Fruit fly (Drosophila melanogaster) whole organism, embryonic: Measurements from ENCODE around the gene RpS28-like.

Experiments used
- ATbp ChIP-seq: fragments of 200-800 bp; sonication (Bioruptor generic); optimal IDR thresholded peaks from 2 replicates; lab custom pipeline; 2017; ENCODE audit warnings: missing biosample characterization, mild to moderate bottlenecking, missing genetic modification characterization, missing genetic modification reagents
- Asciz ChIP-seq: fragments of 200-800 bp; sonication (Bioruptor generic); optimal IDR thresholded peaks from 2 replicates; lab custom pipeline; 2017; ENCODE audit warnings: missing biosample characterization, mild to moderate bottlenecking, missing genetic modification characterization, missing genetic modification reagents
- Bgb ChIP-seq: fragments of 200-800 bp; sonication (Bioruptor generic); IDR thresholded peaks from 2 replicates; pipeline ENCODE4 v1.3.6; 2022; ENCODE audit warnings: missing biosample characterization, missing genetic modification characterization; ENCODE audit not compliant: partially characterized antibody
- CG1024 ChIP-seq: fragments of 200-800 bp; sonication (Bioruptor generic); IDR thresholded peaks from 2 replicates; pipeline ENCODE4 v1.3.6; 2022; ENCODE audit warnings: missing biosample characterization, missing genetic modification characterization
- CG10267 ChIP-seq: fragments of 200-800 bp; sonication (Bioruptor generic); optimal IDR thresholded peaks from 2 replicates; lab custom pipeline; 2018; ENCODE audit warnings: missing biosample characterization, mild to moderate bottlenecking, missing genetic modification characterization, moderate library complexity
- CG10431 ChIP-seq: fragments of 200-800 bp; sonication (Bioruptor generic); optimal IDR thresholded peaks from 3 replicates; lab custom pipeline; 2018; ENCODE audit warnings: missing biosample characterization, mild to moderate bottlenecking, missing genetic modification characterization
- CG11085 ChIP-seq: fragments of 200-800 bp; sonication (Bioruptor generic); IDR thresholded peaks from 2 replicates; pipeline ENCODE4 v1.3.6; 2022; ENCODE audit warnings: missing biosample characterization, missing genetic modification characterization
- CG11093 ChIP-seq: fragments of 200-800 bp; sonication (Bioruptor generic); IDR thresholded peaks from 3 replicates; pipeline ENCODE4 v1.3.6; 2022; ENCODE audit warnings: missing biosample characterization, missing genetic modification characterization
- CG1233 ChIP-seq: fragments of 200-800 bp; sonication (Bioruptor generic); optimal IDR thresholded peaks from 4 replicates; lab custom pipeline; 2018; ENCODE audit warnings: missing biosample characterization, mild to moderate bottlenecking, missing genetic modification characterization
- CG12769 ChIP-seq: fragments of 200-800 bp; sonication (Bioruptor generic); optimal IDR thresholded peaks from 2 replicates; lab custom pipeline; 2019; ENCODE audit warnings: missing biosample characterization, mild to moderate bottlenecking, missing genetic modification characterization, moderate library complexity
- CG14667 ChIP-seq: fragments of 200-800 bp; sonication (Bioruptor generic); IDR thresholded peaks from 2 replicates; pipeline ENCODE4 v1.3.6; 2022; ENCODE audit warnings: missing biosample characterization, missing genetic modification characterization
- CG14860 ChIP-seq: fragments of 200-800 bp; sonication (Bioruptor generic); IDR thresholded peaks from 3 replicates; pipeline ENCODE4 v1.3.6; 2022; ENCODE audit warnings: missing biosample characterization, missing genetic modification characterization; ENCODE audit not compliant: partially characterized antibody
- CG14965 ChIP-seq: fragments of 200-800 bp; sonication (Bioruptor generic); optimal IDR thresholded peaks from 2 replicates; lab custom pipeline; 2016; ENCODE audit warnings: missing biosample characterization, missing genetic modification characterization, borderline replicate concordance
- CG1602 ChIP-seq: fragments of 200-800 bp; sonication (Bioruptor generic); optimal IDR thresholded peaks from 3 replicates; lab custom pipeline; 2016; ENCODE audit warnings: missing biosample characterization, missing genetic modification characterization
- CG16813 ChIP-seq: fragments of 200-800 bp; sonication (Bioruptor generic); IDR thresholded peaks from 3 replicates; pipeline ENCODE4 v1.3.6; 2022; ENCODE audit warnings: missing biosample characterization, missing genetic modification characterization; ENCODE audit not compliant: partially characterized antibody
- CG1792 ChIP-seq: fragments of 200-800 bp; sonication (Bioruptor generic); optimal IDR thresholded peaks from 2 replicates; lab custom pipeline; 2016; ENCODE audit warnings: missing biosample characterization, missing genetic modification characterization
- CG2116 ChIP-seq: fragments of 200-800 bp; sonication (Bioruptor generic); optimal IDR thresholded peaks from 3 replicates; lab custom pipeline; 2018; ENCODE audit warnings: missing biosample characterization, mild to moderate bottlenecking, missing genetic modification characterization
- CG2129 ChIP-seq: fragments of 200-800 bp; sonication (Bioruptor generic); IDR thresholded peaks from 2 replicates; pipeline ENCODE4 v1.3.6; 2022; ENCODE audit warnings: missing biosample characterization, missing genetic modification characterization; ENCODE audit not compliant: partially characterized antibody
- CG2199 ChIP-seq: fragments of 200-800 bp; sonication (Bioruptor generic); IDR thresholded peaks from 3 replicates; pipeline ENCODE4 v1.3.6; 2022; ENCODE audit warnings: missing biosample characterization, missing genetic modification characterization
- CG2875 ChIP-seq: fragments of 200-800 bp; sonication (Bioruptor generic); optimal IDR thresholded peaks from 2 replicates; lab custom pipeline; 2017; ENCODE audit warnings: missing biosample characterization, mild to moderate bottlenecking, missing genetic modification characterization, missing genetic modification reagents
- CG34422 ChIP-seq: fragments of 200-800 bp; sonication (Bioruptor generic); IDR thresholded peaks from 3 replicates; pipeline ENCODE4 v1.3.6; 2022; ENCODE audit warnings: missing biosample characterization, missing genetic modification characterization
- CG3838 ChIP-seq: fragments of 200-800 bp; sonication (Bioruptor generic); optimal IDR thresholded peaks from 3 replicates; lab custom pipeline; 2016; ENCODE audit warnings: missing biosample characterization, missing genetic modification characterization
- CG4328 ChIP-seq: fragments of 200-800 bp; sonication (Bioruptor generic); optimal IDR thresholded peaks from 3 replicates; lab custom pipeline; 2017; ENCODE audit warnings: missing biosample characterization, missing genetic modification reagents, missing genetic modification characterization
- CG4424 ChIP-seq: fragments of 200-800 bp; sonication (Bioruptor generic); optimal IDR thresholded peaks from 3 replicates; lab custom pipeline; 2016; ENCODE audit warnings: missing biosample characterization, missing genetic modification characterization
- CG6272 ChIP-seq: fragments of 200-800 bp; sonication (Bioruptor generic); IDR thresholded peaks from 2 replicates; pipeline ENCODE4 v1.3.6; 2022; ENCODE audit warnings: missing biosample characterization, missing genetic modification characterization
- CG7271 ChIP-seq: fragments of 200-800 bp; sonication (Bioruptor generic); optimal IDR thresholded peaks from 2 replicates; lab custom pipeline; 2018; ENCODE audit warnings: missing biosample characterization, mild to moderate bottlenecking, missing genetic modification characterization, moderate library complexity
- CG7786 ChIP-seq: fragments of 200-800 bp; sonication (Bioruptor generic); optimal IDR thresholded peaks from 2 replicates; lab custom pipeline; 2016; ENCODE audit warnings: missing biosample characterization, missing genetic modification characterization
- CG7963 ChIP-seq: fragments of 200-800 bp; sonication (Bioruptor generic); IDR thresholded peaks from 3 replicates; pipeline ENCODE4 v1.3.6; 2022; ENCODE audit warnings: missing biosample characterization, missing genetic modification characterization; ENCODE audit not compliant: partially characterized antibody
- D19B ChIP-seq: fragments of 200-800 bp; sonication (Bioruptor generic); optimal IDR thresholded peaks from 2 replicates; lab custom pipeline; 2017; ENCODE audit warnings: missing biosample characterization, mild to moderate bottlenecking, missing genetic modification characterization
- HHEX ChIP-seq: fragments of 200-800 bp; sonication (Bioruptor generic); optimal IDR thresholded peaks from 3 replicates; lab custom pipeline; 2017; ENCODE audit warnings: missing biosample characterization, mild to moderate bottlenecking, missing genetic modification characterization, missing genetic modification reagents
- HmgZ ChIP-seq: fragments of 200-800 bp; sonication (Bioruptor generic); optimal IDR thresholded peaks from 2 replicates; lab custom pipeline; 2018; ENCODE audit warnings: missing biosample characterization, mild to moderate bottlenecking, missing genetic modification characterization
- PHDP ChIP-seq: fragments of 200-800 bp; sonication (Bioruptor generic); optimal IDR thresholded peaks from 3 replicates; lab custom pipeline; 2018; ENCODE audit warnings: missing biosample characterization, mild to moderate bottlenecking, missing genetic modification characterization, moderate library complexity
- Ravus ChIP-seq: fragments of 200-800 bp; sonication (Bioruptor generic); IDR thresholded peaks from 2 replicates; pipeline ENCODE4 v1.3.6; 2022; ENCODE audit warnings: missing biosample characterization, missing genetic modification characterization
- YL-1 ChIP-seq: fragments of 200-800 bp; sonication (Bioruptor generic); optimal IDR thresholded peaks from 3 replicates; lab custom pipeline; 2017; ENCODE audit warnings: missing biosample characterization, mild to moderate bottlenecking, missing genetic modification characterization
- ab ChIP-seq: fragments of 200-800 bp; sonication (Bioruptor generic); optimal IDR thresholded peaks from 2 replicates; lab custom pipeline; 2016; ENCODE audit warnings: missing biosample characterization, missing genetic modification characterization
- bigmax ChIP-seq: fragments of 200-800 bp; sonication (Bioruptor generic); optimal IDR thresholded peaks from 2 replicates; lab custom pipeline; 2018; ENCODE audit warnings: missing biosample characterization, mild to moderate bottlenecking, missing genetic modification characterization
- bsh ChIP-seq, 2 experiments: fragments of 200-800 bp; sonication (Bioruptor generic); optimal IDR thresholded peaks; 2 replicates each; lab custom pipeline; 2017 to 2018; ENCODE audit warnings: mild to moderate bottlenecking in 2 of 2, missing biosample characterization in 2 of 2, missing genetic modification characterization in 2 of 2, moderate library complexity in 1 of 2
- ci ChIP-seq: fragments of 200-800 bp; sonication (Bioruptor generic); IDR thresholded peaks from 3 replicates; pipeline ENCODE4 v1.3.6; 2022; ENCODE audit warnings: missing biosample characterization, missing genetic modification characterization
- h ChIP-seq: fragments of >200 bp; optimal IDR thresholded peaks from 2 replicates; lab custom pipeline; 2017
- kni ChIP-seq: fragments of 200-800 bp; sonication (Bioruptor generic); optimal IDR thresholded peaks from 3 replicates; lab custom pipeline; 2017; ENCODE audit warnings: mild to moderate bottlenecking, missing biosample characterization, missing genetic modification reagents, missing genetic modification characterization
- knrl ChIP-seq: fragments of 200-800 bp; sonication (Bioruptor generic); IDR thresholded peaks from 3 replicates; pipeline ENCODE4 v1.3.6; 2022; ENCODE audit warnings: missing biosample characterization, missing genetic modification characterization; ENCODE audit not compliant: partially characterized antibody
- pan ChIP-seq, 4 experiments: fragments of >200 bp in 3 of 4; fragments of 200-800 bp in 1 of 4; sonication (Bioruptor generic) in 1 of 4; optimal IDR thresholded peaks in 3 of 4; IDR thresholded peaks in 1 of 4; 2 replicates each; pipeline versions ENCODE4 v1.3.6 to Lab custom; 2017 to 2022; ENCODE audit warnings: missing biosample characterization in 2 of 4, missing genetic modification characterization in 2 of 4, mixed read lengths in 1 of 4
- sens ChIP-seq: fragments of 200-800 bp; sonication (Bioruptor generic); peaks from one replicate; lab custom pipeline; 2016; ENCODE audit warnings: missing biosample characterization, missing genetic modification characterization
- sob ChIP-seq: fragments of 200-800 bp; sonication (Bioruptor generic); IDR thresholded peaks from 2 replicates; pipeline ENCODE4 v1.3.6; 2022; ENCODE audit warnings: missing biosample characterization, missing genetic modification characterization
- sr ChIP-seq: fragments of 200-800 bp; sonication (Bioruptor generic); IDR thresholded peaks from 3 replicates; pipeline ENCODE4 v1.3.6; 2022; ENCODE audit warnings: missing biosample characterization, missing genetic modification characterization
- tap ChIP-seq: fragments of 200-800 bp; optimal IDR thresholded peaks from 3 replicates; lab custom pipeline; 2019; ENCODE audit warnings: missing biosample characterization, mild to moderate bottlenecking, missing genetic modification characterization, moderate library complexity
- trem ChIP-seq: fragments of 200-800 bp; optimal IDR thresholded peaks from 3 replicates; lab custom pipeline; 2019; ENCODE audit warnings: missing biosample characterization, mild to moderate bottlenecking, missing genetic modification characterization, moderate library complexity
- trh ChIP-seq: fragments of 200-800 bp; sonication (Bioruptor generic); optimal IDR thresholded peaks from 2 replicates; lab custom pipeline; 2016; ENCODE audit warnings: missing biosample characterization, missing genetic modification characterization
- zf30C ChIP-seq: fragments of 200-800 bp; sonication (Bioruptor generic); optimal IDR thresholded peaks from 3 replicates; lab custom pipeline; 2018; ENCODE audit warnings: missing biosample characterization, mild to moderate bottlenecking, missing genetic modification characterization

Gene RpS28-like

dm6 chr2L:9464455-9465063 lies 28.0 kb downstream of the RpS28-like start:
- TF ChIP-seq D19B (GFP tag; lab: Kevin White, UChicago) (no peak), Asciz (GFP tag; lab: Kevin White, UChicago) (peak; percentile 23), CG16813 (peak; percentile 65), kni (GFP tag; lab: Kevin White, UChicago) (peak; percentile 41), ATbp (GFP tag; lab: Kevin White, UChicago) (no peak), CG34422 (no peak), CG1792 (GFP tag; lab: Kevin White, UChicago) (no peak), HmgZ (tag; lab: Kevin White, UChicago) (no peak), sob (GFP tag; lab: Robert Waterston, UW) (no peak), tap (no peak), CG1024 (no peak), CG10267 (peak; percentile 16), CG11093 (GFP tag; lab: Robert Waterston, UW) (no peak), CG4328 (GFP tag; lab: Kevin White, UChicago) (no peak), CG14667 (GFP tag; lab: Robert Waterston, UW) (no peak), CG1602 (no peak), CG3838 (no peak), CG4424 (peak; percentile 43), CG2875 (no peak), CG7271 (tag; lab: Kevin White, UChicago) (peak; percentile 10), CG2116 (no peak), CG2199 (GFP tag; lab: Robert Waterston, UW) (peak; percentile 82; the same call in 2 of the 3 replicates), CG14965 (GFP tag; lab: Kevin White, UChicago) (peak; percentile 91), CG7963 (GFP tag; lab: Robert Waterston, UW) (0 out of 3 replicates have a peak, but pooled peaks have one; percentile 10), CG1233 (GFP tag; lab: Kevin White, UChicago) (no peak), sens (GFP tag; lab: Kevin White, UChicago) (peak; percentile 82), trem (tag; lab: Kevin White, UChicago) (peak; percentile 6), ci (GFP tag; lab: Robert Waterston, UW) (0 out of 3 replicates have a peak, but pooled peaks have one; percentile 17), CG14860 (GFP tag; lab: Robert Waterston, UW) (peak; percentile 61; the same call in 1 of the 3 replicates), sr (GFP tag; lab: Robert Waterston, UW) (no peak), Bgb (GFP tag; lab: Robert Waterston, UW) (peak; percentile 78), CG2129 (GFP tag; lab: Robert Waterston, UW) (no peak), CG10431 (GFP tag; lab: Kevin White, UChicago) (no peak), HHEX (GFP tag; lab: Kevin White, UChicago) (peak; percentile 5), PHDP (tag; lab: Kevin White, UChicago) (no peak), CG6272 (GFP tag; lab: Robert Waterston, UW) (no peak), CG11085 (no peak), bsh (GFP tag; optimal IDR thresholded peaks at IDR 0.05; lab: Kevin White, UChicago) (no peak), trh (no peak), pan (optimal IDR thresholded peaks at IDR 0.05; lab: Kevin White, UChicago) (no peak), pan (GFP tag; optimal IDR thresholded peaks at IDR 0.05 in 1 of 2, IDR thresholded peaks at IDR 0.05 in 1 of 2) (peak in 1 of 2 experiments; percentile 51), bigmax (GFP tag; lab: Kevin White, UChicago) (no peak), CG7786 (GFP tag; lab: Kevin White, UChicago) (no peak), knrl (GFP tag; lab: Robert Waterston, UW) (peak; percentile 57; the same call in 2 of the 3 replicates), Ravus (GFP tag; lab: Robert Waterston, UW) (no peak), YL-1 (no peak), h (lab: Kevin White, UChicago) (no peak), zf30C (GFP tag; lab: Kevin White, UChicago) (no peak), ab (GFP tag; lab: Kevin White, UChicago) (no peak), CG12769 (no peak)
